Fruit fly (Drosophila melanogaster) whole organism, prepupa: Measurements from ENCODE around the gene Ir7c.

ENCODE experiments used
- CG10669 ChIP-seq: fragments of 200-800 bp; sonication (Bioruptor generic); optimal IDR thresholded peaks from 3 replicates; lab custom pipeline; 2018; ENCODE audit warnings: missing biosample characterization, mild to moderate bottlenecking, missing genetic modification characterization, moderate library complexity
- CG11294 ChIP-seq: fragments of 200-800 bp; sonication (Bioruptor generic); IDR thresholded peaks from 2 replicates; pipeline ENCODE4 v1.3.6; 2022; ENCODE audit warnings: missing biosample characterization, missing genetic modification characterization
- CG11762 ChIP-seq: fragments of 200-800 bp; sonication (Bioruptor generic); optimal IDR thresholded peaks from 3 replicates; lab custom pipeline; 2016; ENCODE audit warnings: missing biosample characterization, missing genetic modification characterization; ENCODE audit not compliant: insufficient read depth
- CG11902 ChIP-seq: fragments of 200-800 bp; sonication (Bioruptor generic); optimal IDR thresholded peaks from 3 replicates; lab custom pipeline; 2016; ENCODE audit warnings: missing biosample characterization, missing genetic modification characterization
- CG15336 ChIP-seq: fragments of 200-800 bp; sonication (Bioruptor generic); IDR thresholded peaks from 2 replicates; pipeline ENCODE4 v1.3.6; 2022; ENCODE audit warnings: missing biosample characterization, missing genetic modification characterization
- CG3032 ChIP-seq: fragments of 200-800 bp; optimal IDR thresholded peaks from 2 replicates; lab custom pipeline; 2019; ENCODE audit warnings: missing biosample characterization, mild to moderate bottlenecking, missing genetic modification characterization, moderate library complexity
- CG34406 ChIP-seq: fragments of 200-800 bp; sonication (Bioruptor generic); optimal IDR thresholded peaks from 3 replicates; lab custom pipeline; 2016; ENCODE audit warnings: missing biosample characterization, missing genetic modification characterization
- CG3919 ChIP-seq: fragments of 200-800 bp; sonication (Bioruptor generic); optimal IDR thresholded peaks from 3 replicates; lab custom pipeline; 2016; ENCODE audit warnings: missing biosample characterization, missing genetic modification characterization
- CG6163 ChIP-seq: fragments of 200-800 bp; sonication (Bioruptor generic); IDR thresholded peaks from 3 replicates; pipeline ENCODE4 v1.3.6; 2022; ENCODE audit warnings: missing biosample characterization, missing genetic modification characterization
- CG6276 ChIP-seq: fragments of 200-800 bp; sonication (Bioruptor generic); optimal IDR thresholded peaks from 2 replicates; lab custom pipeline; 2017; ENCODE audit warnings: missing biosample characterization, mild to moderate bottlenecking, missing genetic modification characterization
- CG6808 ChIP-seq: fragments of 200-800 bp; sonication (Bioruptor generic); optimal IDR thresholded peaks from 3 replicates; lab custom pipeline; 2017; ENCODE audit warnings: missing biosample characterization, missing genetic modification characterization, mild to moderate bottlenecking, moderate library complexity, missing genetic modification reagents
- CG6854 ChIP-seq: fragments of 200-800 bp; sonication (Bioruptor generic); optimal IDR thresholded peaks from 2 replicates; lab custom pipeline; 2017; ENCODE audit warnings: missing biosample characterization, mild to moderate bottlenecking, missing genetic modification characterization
- CG8119 ChIP-seq: fragments of 200-800 bp; sonication (Bioruptor generic); IDR thresholded peaks from 3 replicates; pipeline ENCODE4 v1.3.6; 2022; ENCODE audit warnings: missing biosample characterization, missing genetic modification characterization
- CG8319 ChIP-seq: fragments of 200-800 bp; sonication (Bioruptor generic); optimal IDR thresholded peaks from 3 replicates; lab custom pipeline; 2016; ENCODE audit warnings: missing biosample characterization, missing genetic modification characterization
- CG8632 ChIP-seq: fragments of 200-800 bp; sonication (Bioruptor generic); optimal IDR thresholded peaks from 3 replicates; lab custom pipeline; 2016; ENCODE audit warnings: missing biosample characterization, missing genetic modification characterization
- CG9139 ChIP-seq: fragments of 200-800 bp; sonication (Bioruptor generic); optimal IDR thresholded peaks from 3 replicates; lab custom pipeline; 2017; ENCODE audit warnings: missing biosample characterization, mild to moderate bottlenecking, missing genetic modification characterization
- Eip75B ChIP-seq: fragments of 200-800 bp; sonication (Bioruptor generic); optimal IDR thresholded peaks from 3 replicates; lab custom pipeline; 2016; ENCODE audit warnings: missing biosample characterization, missing genetic modification characterization
- Eip93F ChIP-seq: fragments of 200-800 bp; sonication (Bioruptor generic); optimal IDR thresholded peaks from 2 replicates; lab custom pipeline; 2016; ENCODE audit warnings: missing biosample characterization, mild to moderate bottlenecking, missing genetic modification characterization
- Ets96B ChIP-seq: fragments of 200-800 bp; optimal IDR thresholded peaks from 2 replicates; lab custom pipeline; 2019; ENCODE audit warnings: missing biosample characterization, mild to moderate bottlenecking, missing genetic modification characterization, moderate library complexity
- Gug ChIP-seq: fragments of 200-800 bp; sonication (Bioruptor generic); IDR thresholded peaks from 2 replicates; pipeline ENCODE4 v1.3.6; 2022; ENCODE audit warnings: missing biosample characterization, missing genetic modification characterization
- Hr38 ChIP-seq: sonication (Bioruptor generic); optimal IDR thresholded peaks from 2 replicates; lab custom pipeline; 2016; ENCODE audit warnings: missing biosample characterization, missing genetic modification characterization
- Hr39 ChIP-seq: fragments of 200-800 bp; sonication (Bioruptor generic); optimal IDR thresholded peaks from 2 replicates; lab custom pipeline; 2016; ENCODE audit warnings: missing biosample characterization, missing genetic modification characterization
- Lpt ChIP-seq: fragments of 200-800 bp; sonication (Bioruptor generic); optimal IDR thresholded peaks from 3 replicates; lab custom pipeline; 2016; ENCODE audit warnings: missing biosample characterization, missing genetic modification characterization
- OdsH ChIP-seq: fragments of 200-800 bp; sonication (Bioruptor generic); optimal IDR thresholded peaks from 3 replicates; lab custom pipeline; 2016; ENCODE audit warnings: missing biosample characterization, missing genetic modification characterization
- Smox ChIP-seq: fragments of 200-800 bp; sonication (Bioruptor generic); optimal IDR thresholded peaks from 3 replicates; lab custom pipeline; 2016; ENCODE audit warnings: missing biosample characterization, missing genetic modification characterization
- Sox102F ChIP-seq: fragments of 200-800 bp; sonication (Bioruptor generic); optimal IDR thresholded peaks from 2 replicates; lab custom pipeline; 2016; ENCODE audit warnings: missing biosample characterization, mild to moderate bottlenecking, missing genetic modification characterization
- achi ChIP-seq: fragments of 200-800 bp; sonication (Bioruptor generic); optimal IDR thresholded peaks from 3 replicates; lab custom pipeline; 2016; ENCODE audit warnings: missing biosample characterization, missing genetic modification characterization
- dac ChIP-seq: fragments of 200-800 bp; sonication (Bioruptor generic); optimal IDR thresholded peaks from 2 replicates; lab custom pipeline; 2017; ENCODE audit warnings: missing biosample characterization, mild to moderate bottlenecking, missing genetic modification characterization
- dsx ChIP-seq: fragments of 200-800 bp; optimal IDR thresholded peaks from 3 replicates; lab custom pipeline; 2019; ENCODE audit warnings: missing biosample characterization, mild to moderate bottlenecking, missing genetic modification characterization, moderate library complexity; ENCODE audit not compliant: poor library complexity, severe bottlenecking
- esn ChIP-seq: fragments of 200-800 bp; sonication (Bioruptor generic); optimal IDR thresholded peaks from 2 replicates; lab custom pipeline; 2016; ENCODE audit warnings: missing biosample characterization, mild to moderate bottlenecking, missing genetic modification characterization, moderate library complexity
- fd59A ChIP-seq: fragments of 200-800 bp; sonication (Bioruptor generic); optimal IDR thresholded peaks from 2 replicates; lab custom pipeline; 2017; ENCODE audit warnings: missing biosample characterization, mild to moderate bottlenecking, missing genetic modification characterization, missing genetic modification reagents
- fd85E ChIP-seq: fragments of 200-800 bp; sonication (Bioruptor generic); optimal IDR thresholded peaks from 3 replicates; lab custom pipeline; 2016; ENCODE audit warnings: missing biosample characterization, missing genetic modification characterization
- fkh ChIP-seq: fragments of 200-800 bp; sonication (Bioruptor generic); optimal IDR thresholded peaks from 3 replicates; lab custom pipeline; 2017; ENCODE audit warnings: missing biosample characterization, mild to moderate bottlenecking, missing genetic modification characterization, moderate library complexity
- lz ChIP-seq: fragments of 200-800 bp; sonication (Bioruptor generic); optimal IDR thresholded peaks from 3 replicates; lab custom pipeline; 2016; ENCODE audit warnings: missing biosample characterization, missing genetic modification characterization
- spab ChIP-seq: fragments of 200-800 bp; sonication (Bioruptor generic); optimal IDR thresholded peaks from 2 replicates; lab custom pipeline; 2017; ENCODE audit warnings: missing biosample characterization, mild to moderate bottlenecking, missing genetic modification characterization, missing genetic modification reagents
- ss ChIP-seq, 2 experiments: fragments of 200-800 bp; sonication (Bioruptor generic); optimal IDR thresholded peaks; 2 replicates in 1 of 2; 3 replicates in 1 of 2; lab custom pipeline; 2017 to 2018; ENCODE audit warnings: mild to moderate bottlenecking in 2 of 2, missing biosample characterization in 2 of 2, missing genetic modification characterization in 2 of 2, moderate library complexity in 1 of 2
- topi ChIP-seq: fragments of 200-800 bp; sonication (Bioruptor generic); optimal IDR thresholded peaks from 3 replicates; lab custom pipeline; 2016; ENCODE audit warnings: missing biosample characterization, missing genetic modification characterization
- vri ChIP-seq: fragments of 200-800 bp; sonication (Bioruptor generic); optimal IDR thresholded peaks from 3 replicates; lab custom pipeline; 2016; ENCODE audit warnings: missing biosample characterization, mild to moderate bottlenecking, missing genetic modification characterization

Gene Ir7c

DNA sequence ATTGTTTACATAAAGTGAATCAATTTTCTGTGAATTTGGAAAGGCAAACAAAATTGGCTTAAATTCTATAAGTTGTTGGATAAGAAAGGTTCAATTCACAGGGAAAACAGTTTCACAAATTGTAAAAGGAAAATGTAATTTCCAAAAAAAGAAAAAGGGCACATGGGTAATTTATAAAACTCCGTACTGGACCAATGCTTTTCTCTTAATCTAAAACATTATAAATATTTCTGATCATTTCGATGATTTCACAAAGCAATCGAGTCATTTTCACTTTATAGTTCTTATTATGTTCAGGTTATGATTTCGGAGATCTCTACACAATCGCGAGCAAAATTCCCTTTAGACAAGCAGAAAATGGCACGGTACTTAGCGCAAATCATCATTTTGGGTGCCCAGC is 16.3 kb upstream of the Ir7c start, which contains the start of gene CG1409:
Gene CG1409 (plus strand): TSS at position 301 of the 400 bp plus-strand sequence.
- no peak for TF ChIP-seq dac (GFP tag; lab: Kevin White, UChicago)
- TF ChIP-seq CG8119, result no peak
- no peak for TF ChIP-seq CG11294 (GFP tag; lab: Robert Waterston, UW)
- TF ChIP-seq CG8319 (GFP tag; lab: Kevin White, UChicago), result no peak
- TF ChIP-seq CG8632 (GFP tag; lab: Kevin White, UChicago), result no peak

- TF ChIP-seq CG15336 (GFP tag; lab: Robert Waterston, UW) (no peak), OdsH (no peak), CG3919 (GFP tag; lab: Kevin White, UChicago) (no peak), topi (GFP tag; lab: Kevin White, UChicago) (no peak), spab (GFP tag; lab: Kevin White, UChicago) (no peak), Gug (GFP tag; lab: Robert Waterston, UW) (no peak), CG11762 (no peak), Eip93F (GFP tag; lab: Kevin White, UChicago) (no peak), Ets96B (tag; lab: Kevin White, UChicago) (no peak), CG9139 (GFP tag; lab: Kevin White, UChicago) (no peak)
Observed at dm6 chrX:7866868-7867267, 7.3 kb upstream of the Ir7c start, which contains the start of gene Ir7b. Ir7b (minus strand) TSS chrX:7866968.

DNA sequence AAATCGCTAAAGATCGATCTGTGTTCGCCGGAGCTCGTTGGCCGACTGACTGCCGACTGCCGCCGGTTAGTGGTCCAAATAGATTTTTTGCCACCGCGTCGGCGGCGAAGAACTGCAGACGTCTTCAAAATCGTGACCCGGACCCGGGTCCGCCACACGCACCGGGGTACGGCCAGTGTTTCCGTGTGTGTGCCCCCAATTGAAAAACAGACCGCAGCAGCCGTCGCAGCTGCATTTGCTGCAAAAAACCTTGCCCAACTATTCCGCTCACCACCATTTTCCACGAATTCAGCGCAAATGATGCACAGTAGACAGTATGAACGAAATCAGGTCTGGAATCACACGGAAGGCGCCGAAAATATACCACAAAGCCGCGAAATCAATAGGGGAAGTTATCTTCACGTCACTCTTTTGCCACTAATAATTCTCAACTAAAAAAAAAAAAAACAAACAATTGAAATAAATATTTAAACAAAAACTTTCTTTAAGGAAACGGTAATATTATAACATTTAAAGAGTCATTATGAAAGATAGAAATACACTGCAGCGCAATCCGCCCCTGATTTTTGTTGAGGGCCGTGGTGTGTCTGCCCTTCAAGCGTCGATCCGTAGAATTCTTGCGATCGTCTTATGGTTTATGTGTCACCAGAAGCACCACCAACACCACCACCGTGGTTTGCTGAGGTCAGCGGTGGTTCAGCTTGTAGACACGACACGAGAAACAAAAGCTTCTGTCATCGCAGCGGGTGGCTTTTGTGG is 843 bp upstream of the Ir7c start, which contains the start of gene dec:
Gene dec (minus strand): TSS at position 51 of the 759 bp plus-strand sequence.
- TF ChIP-seq CG6276 (no peak), fkh (GFP tag; lab: Kevin White, UChicago) (no peak), CG11902 (GFP tag; lab: Kevin White, UChicago) (no peak), ss (GFP tag; optimal IDR thresholded peaks at IDR 0.05; lab: Kevin White, UChicago) (no peak), dsx (GFP tag; lab: Kevin White, UChicago) (no peak), CG9139 (GFP tag; lab: Kevin White, UChicago) (no peak), lz (GFP tag; lab: Kevin White, UChicago) (no peak), CG3919 (GFP tag; lab: Kevin White, UChicago) (no peak), fd59A (no peak), Hr38 (no peak), CG6854 (no peak), CG6163 (GFP tag; lab: Robert Waterston, UW) (no peak)

dm6 chrX:7878736-7879135 is 4.5 kb downstream of the Ir7c start, which contains the start of gene Ir7d:
Ir7d (minus strand) TSS chrX:7878836.
- TF ChIP-seq topi (GFP tag; lab: Kevin White, UChicago), result no peak
- no peak for TF ChIP-seq fkh (GFP tag; lab: Kevin White, UChicago)
- TF ChIP-seq Eip75B (GFP tag; lab: Kevin White, UChicago), result no peak
- TF ChIP-seq CG15336 (GFP tag; lab: Robert Waterston, UW), result no peak
- no peak for TF ChIP-seq OdsH

DNA sequence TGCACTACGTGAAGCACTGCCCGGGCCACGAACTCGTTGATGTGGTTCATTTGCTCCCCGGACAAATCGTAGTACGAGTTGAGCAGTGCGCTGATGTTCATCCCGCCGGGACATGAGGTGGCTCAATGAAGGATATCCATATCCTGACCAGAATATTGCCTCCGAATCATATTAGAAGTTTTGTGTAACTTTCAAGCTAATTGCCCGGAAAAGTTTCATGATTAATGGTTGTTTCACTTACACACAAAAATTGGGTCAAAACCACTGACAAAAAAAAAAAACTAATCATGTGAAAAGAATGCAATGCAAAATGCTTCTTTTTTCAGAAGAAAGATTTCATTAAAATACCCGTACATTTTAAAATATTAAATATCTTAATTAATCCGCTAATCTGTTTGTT is 7.4 kb downstream of the Ir7c start, which contains the start of gene Ir7e:
Gene Ir7e (minus strand): TSS at position 101 of the 400 bp plus-strand sequence.
- no peak for TF ChIP-seq esn (GFP tag; lab: Kevin White, UChicago)
- TF ChIP-seq Hr38, result no peak
- TF ChIP-seq fd85E (GFP tag; lab: Kevin White, UChicago), result no peak
- no peak for TF ChIP-seq CG8632 (GFP tag; lab: Kevin White, UChicago)
- TF ChIP-seq achi, result no peak
- no peak for TF ChIP-seq CG34406
- TF ChIP-seq Hr39 (GFP tag; lab: Kevin White, UChicago), result no peak
- no peak for TF ChIP-seq CG3032 (tag; lab: Kevin White, UChicago)
- no peak for TF ChIP-seq Sox102F (GFP tag; lab: Kevin White, UChicago)
- no peak for TF ChIP-seq Ets96B (tag; lab: Kevin White, UChicago)
- no peak for TF ChIP-seq Lpt
- TF ChIP-seq Smox (GFP tag; lab: Kevin White, UChicago), result no peak
- TF ChIP-seq vri (GFP tag; lab: Kevin White, UChicago), result no peak
- no peak for TF ChIP-seq CG3919 (GFP tag; lab: Kevin White, UChicago)
- no peak for TF ChIP-seq spab (GFP tag; lab: Kevin White, UChicago)
- TF ChIP-seq CG10669 (GFP tag; lab: Kevin White, UChicago), result no peak
- TF ChIP-seq CG6808, result no peak
- TF ChIP-seq topi (GFP tag; lab: Kevin White, UChicago), result no peak
- TF ChIP-seq fkh (GFP tag; lab: Kevin White, UChicago), result no peak
